Worm (Caenorhabditis elegans) whole organism, mixed stage, embryonic: ENCODE measurements around the gene ugt-16.

Experiments
- elt-1 ChIP-seq: sonication (generic microtip); optimal IDR thresholded peaks from 2 replicates; lab custom pipeline; 2017; ENCODE audit warnings: missing genetic modification characterization, mild to moderate bottlenecking, missing compliant biosample characterization, antibody characterized with exemption, moderate library complexity, borderline replicate concordance; ENCODE audit not compliant: insufficient read depth
- lin-13 ChIP-seq: fragments of 150-350 bp; optimal IDR thresholded peaks from 2 replicates; lab custom pipeline; 2014; ENCODE audit warnings: missing biosample characterization, missing genetic modification characterization
- mep-1 ChIP-seq: fragments of 150-350 bp; optimal IDR thresholded peaks from 2 replicates; lab custom pipeline; 2017; ENCODE audit warnings: missing biosample characterization, missing genetic modification reagents, missing genetic modification characterization, inconsistent platforms
- unc-120 ChIP-seq: sonication (generic microtip); optimal IDR thresholded peaks from 2 replicates; lab custom pipeline; 2017; ENCODE audit warnings: missing genetic modification characterization, missing compliant biosample characterization; ENCODE audit not compliant: poor library complexity, severe bottlenecking

- TF ChIP-seq mep-1 (no peak), unc-120 (no peak), elt-1 (tag; lab: Kevin White, UChicago) (no peak), lin-13 (tag; lab: Kevin White, UChicago) (no peak)
Measured at ce11 chrV:12816672-12817071, 8.2 kb upstream of the ugt-16 start.
